Fruit fly (Drosophila melanogaster) whole organism, prepupa: ENCODE results near the gene tara.

Experiments
- Blimp-1 ChIP-seq: fragments of 200-800 bp; sonication (Bioruptor generic); optimal IDR thresholded peaks from 3 replicates; lab custom pipeline; 2017; ENCODE audit warnings: missing biosample characterization, missing genetic modification characterization, mild to moderate bottlenecking, moderate library complexity, missing genetic modification reagents
- CG10631 ChIP-seq: fragments of 200-800 bp; sonication (Bioruptor generic); optimal IDR thresholded peaks from 2 replicates; lab custom pipeline; 2016; ENCODE audit warnings: missing biosample characterization, missing genetic modification characterization
- CG10669 ChIP-seq: fragments of 200-800 bp; sonication (Bioruptor generic); optimal IDR thresholded peaks from 3 replicates; lab custom pipeline; 2018; ENCODE audit warnings: missing biosample characterization, mild to moderate bottlenecking, missing genetic modification characterization, moderate library complexity
- CG11294 ChIP-seq: fragments of 200-800 bp; sonication (Bioruptor generic); IDR thresholded peaks from 2 replicates; pipeline ENCODE4 v1.3.6; 2022; ENCODE audit warnings: missing biosample characterization, missing genetic modification characterization
- CG11762 ChIP-seq: fragments of 200-800 bp; sonication (Bioruptor generic); optimal IDR thresholded peaks from 3 replicates; lab custom pipeline; 2016; ENCODE audit warnings: missing biosample characterization, missing genetic modification characterization; ENCODE audit not compliant: insufficient read depth
- CG15336 ChIP-seq: fragments of 200-800 bp; sonication (Bioruptor generic); IDR thresholded peaks from 2 replicates; pipeline ENCODE4 v1.3.6; 2022; ENCODE audit warnings: missing biosample characterization, missing genetic modification characterization
- CG1621 ChIP-seq: fragments of 200-800 bp; sonication (Bioruptor generic); optimal IDR thresholded peaks from 3 replicates; lab custom pipeline; 2018; ENCODE audit warnings: missing biosample characterization, mild to moderate bottlenecking, missing genetic modification characterization
- CG16779 ChIP-seq: fragments of 200-800 bp; sonication (Bioruptor generic); optimal IDR thresholded peaks from 3 replicates; lab custom pipeline; 2017; ENCODE audit warnings: missing biosample characterization, mild to moderate bottlenecking, missing genetic modification characterization
- CG3032 ChIP-seq: fragments of 200-800 bp; optimal IDR thresholded peaks from 2 replicates; lab custom pipeline; 2019; ENCODE audit warnings: missing biosample characterization, mild to moderate bottlenecking, missing genetic modification characterization, moderate library complexity
- CG31627 ChIP-seq: fragments of 200-800 bp; sonication (Bioruptor generic); optimal IDR thresholded peaks from 3 replicates; lab custom pipeline; 2016; ENCODE audit warnings: missing biosample characterization, missing genetic modification characterization
- CG32006 ChIP-seq: fragments of 200-800 bp; sonication (Bioruptor generic); optimal IDR thresholded peaks from 3 replicates; lab custom pipeline; 2017; ENCODE audit warnings: missing biosample characterization, mild to moderate bottlenecking, missing genetic modification characterization
- CG34406 ChIP-seq: fragments of 200-800 bp; sonication (Bioruptor generic); optimal IDR thresholded peaks from 3 replicates; lab custom pipeline; 2016; ENCODE audit warnings: missing biosample characterization, missing genetic modification characterization
- CG3919 ChIP-seq: fragments of 200-800 bp; sonication (Bioruptor generic); optimal IDR thresholded peaks from 3 replicates; lab custom pipeline; 2016; ENCODE audit warnings: missing biosample characterization, missing genetic modification characterization
- CG6163 ChIP-seq: fragments of 200-800 bp; sonication (Bioruptor generic); IDR thresholded peaks from 3 replicates; pipeline ENCODE4 v1.3.6; 2022; ENCODE audit warnings: missing biosample characterization, missing genetic modification characterization
- CG6276 ChIP-seq: fragments of 200-800 bp; sonication (Bioruptor generic); optimal IDR thresholded peaks from 2 replicates; lab custom pipeline; 2017; ENCODE audit warnings: missing biosample characterization, mild to moderate bottlenecking, missing genetic modification characterization
- CG6792 ChIP-seq: fragments of 200-800 bp; sonication (Bioruptor generic); optimal IDR thresholded peaks from 3 replicates; lab custom pipeline; 2016; ENCODE audit warnings: missing biosample characterization, missing genetic modification characterization
- CG6808 ChIP-seq: fragments of 200-800 bp; sonication (Bioruptor generic); optimal IDR thresholded peaks from 3 replicates; lab custom pipeline; 2017; ENCODE audit warnings: missing biosample characterization, missing genetic modification characterization, mild to moderate bottlenecking, moderate library complexity, missing genetic modification reagents
- CG6854 ChIP-seq: fragments of 200-800 bp; sonication (Bioruptor generic); optimal IDR thresholded peaks from 2 replicates; lab custom pipeline; 2017; ENCODE audit warnings: missing biosample characterization, mild to moderate bottlenecking, missing genetic modification characterization
- CG7368 ChIP-seq: fragments of 200-800 bp; sonication (Bioruptor generic); optimal IDR thresholded peaks from 3 replicates; lab custom pipeline; 2016; ENCODE audit warnings: missing biosample characterization, missing genetic modification characterization
- CG8119 ChIP-seq: fragments of 200-800 bp; sonication (Bioruptor generic); IDR thresholded peaks from 3 replicates; pipeline ENCODE4 v1.3.6; 2022; ENCODE audit warnings: missing biosample characterization, missing genetic modification characterization
- CG8319 ChIP-seq: fragments of 200-800 bp; sonication (Bioruptor generic); optimal IDR thresholded peaks from 3 replicates; lab custom pipeline; 2016; ENCODE audit warnings: missing biosample characterization, missing genetic modification characterization
- CG8632 ChIP-seq: fragments of 200-800 bp; sonication (Bioruptor generic); optimal IDR thresholded peaks from 3 replicates; lab custom pipeline; 2016; ENCODE audit warnings: missing biosample characterization, missing genetic modification characterization
- CG9139 ChIP-seq: fragments of 200-800 bp; sonication (Bioruptor generic); optimal IDR thresholded peaks from 3 replicates; lab custom pipeline; 2017; ENCODE audit warnings: missing biosample characterization, mild to moderate bottlenecking, missing genetic modification characterization
- Eip75B ChIP-seq: fragments of 200-800 bp; sonication (Bioruptor generic); optimal IDR thresholded peaks from 3 replicates; lab custom pipeline; 2016; ENCODE audit warnings: missing biosample characterization, missing genetic modification characterization
- Eip78C ChIP-seq: fragments of 200-800 bp; sonication (Bioruptor generic); peaks from one replicate; lab custom pipeline; 2016; ENCODE audit warnings: missing biosample characterization, missing genetic modification characterization
- Eip93F ChIP-seq: fragments of 200-800 bp; sonication (Bioruptor generic); optimal IDR thresholded peaks from 2 replicates; lab custom pipeline; 2016; ENCODE audit warnings: missing biosample characterization, mild to moderate bottlenecking, missing genetic modification characterization
- Ets21C ChIP-seq: fragments of 200-800 bp; sonication (Bioruptor generic); optimal IDR thresholded peaks from 3 replicates; lab custom pipeline; 2016; ENCODE audit warnings: missing biosample characterization, missing genetic modification characterization
- Gug ChIP-seq: fragments of 200-800 bp; sonication (Bioruptor generic); IDR thresholded peaks from 2 replicates; pipeline ENCODE4 v1.3.6; 2022; ENCODE audit warnings: missing biosample characterization, missing genetic modification characterization
- Hr38 ChIP-seq: sonication (Bioruptor generic); optimal IDR thresholded peaks from 2 replicates; lab custom pipeline; 2016; ENCODE audit warnings: missing biosample characterization, missing genetic modification characterization
- Hr4 ChIP-seq: fragments of 200-800 bp; sonication (Bioruptor generic); optimal IDR thresholded peaks from 3 replicates; lab custom pipeline; 2016; ENCODE audit warnings: missing biosample characterization, missing genetic modification characterization
- Met ChIP-seq: fragments of 200-800 bp; sonication (Bioruptor generic); optimal IDR thresholded peaks from 3 replicates; lab custom pipeline; 2016; ENCODE audit warnings: missing biosample characterization, missing genetic modification characterization
- OdsH ChIP-seq: fragments of 200-800 bp; sonication (Bioruptor generic); optimal IDR thresholded peaks from 3 replicates; lab custom pipeline; 2016; ENCODE audit warnings: missing biosample characterization, missing genetic modification characterization
- Smox ChIP-seq: fragments of 200-800 bp; sonication (Bioruptor generic); optimal IDR thresholded peaks from 3 replicates; lab custom pipeline; 2016; ENCODE audit warnings: missing biosample characterization, missing genetic modification characterization
- Sox102F ChIP-seq: fragments of 200-800 bp; sonication (Bioruptor generic); optimal IDR thresholded peaks from 2 replicates; lab custom pipeline; 2016; ENCODE audit warnings: missing biosample characterization, mild to moderate bottlenecking, missing genetic modification characterization
- acj6 ChIP-seq: fragments of 200-800 bp; sonication (Bioruptor generic); optimal IDR thresholded peaks from 3 replicates; lab custom pipeline; 2016; ENCODE audit warnings: missing biosample characterization, missing genetic modification characterization
- cyc ChIP-seq: fragments of 200-800 bp; sonication (Bioruptor generic); optimal IDR thresholded peaks from 3 replicates; lab custom pipeline; 2016; ENCODE audit warnings: missing biosample characterization, missing genetic modification characterization
- dac ChIP-seq: fragments of 200-800 bp; sonication (Bioruptor generic); optimal IDR thresholded peaks from 2 replicates; lab custom pipeline; 2017; ENCODE audit warnings: missing biosample characterization, mild to moderate bottlenecking, missing genetic modification characterization
- dsx ChIP-seq: fragments of 200-800 bp; optimal IDR thresholded peaks from 3 replicates; lab custom pipeline; 2019; ENCODE audit warnings: missing biosample characterization, mild to moderate bottlenecking, missing genetic modification characterization, moderate library complexity; ENCODE audit not compliant: poor library complexity, severe bottlenecking
- eg ChIP-seq: fragments of 200-800 bp; sonication (Bioruptor generic); IDR thresholded peaks from 3 replicates; pipeline ENCODE4 v1.3.6; 2022; ENCODE audit warnings: missing biosample characterization, missing genetic modification characterization
- esn ChIP-seq: fragments of 200-800 bp; sonication (Bioruptor generic); optimal IDR thresholded peaks from 2 replicates; lab custom pipeline; 2016; ENCODE audit warnings: missing biosample characterization, mild to moderate bottlenecking, missing genetic modification characterization, moderate library complexity
- fd59A ChIP-seq: fragments of 200-800 bp; sonication (Bioruptor generic); optimal IDR thresholded peaks from 2 replicates; lab custom pipeline; 2017; ENCODE audit warnings: missing biosample characterization, mild to moderate bottlenecking, missing genetic modification characterization, missing genetic modification reagents
- fd85E ChIP-seq: fragments of 200-800 bp; sonication (Bioruptor generic); optimal IDR thresholded peaks from 3 replicates; lab custom pipeline; 2016; ENCODE audit warnings: missing biosample characterization, missing genetic modification characterization
- fkh ChIP-seq: fragments of 200-800 bp; sonication (Bioruptor generic); optimal IDR thresholded peaks from 3 replicates; lab custom pipeline; 2017; ENCODE audit warnings: missing biosample characterization, mild to moderate bottlenecking, missing genetic modification characterization, moderate library complexity
- lz ChIP-seq: fragments of 200-800 bp; sonication (Bioruptor generic); optimal IDR thresholded peaks from 3 replicates; lab custom pipeline; 2016; ENCODE audit warnings: missing biosample characterization, missing genetic modification characterization
- net ChIP-seq: fragments of 200-800 bp; sonication (Bioruptor generic); optimal IDR thresholded peaks from 3 replicates; lab custom pipeline; 2016; ENCODE audit warnings: missing biosample characterization, missing genetic modification characterization
- pdm3 ChIP-seq: fragments of 200-800 bp; sonication (Bioruptor generic); optimal IDR thresholded peaks from 3 replicates; lab custom pipeline; 2016; ENCODE audit warnings: missing biosample characterization, missing genetic modification characterization
- salr ChIP-seq, 2 experiments: fragments of 200-800 bp; sonication (Bioruptor generic); optimal IDR thresholded peaks; 3 replicates each; lab custom pipeline; 2016 to 2018; ENCODE audit warnings: missing biosample characterization in 2 of 2, missing genetic modification characterization in 2 of 2, mild to moderate bottlenecking in 1 of 2
- spab ChIP-seq: fragments of 200-800 bp; sonication (Bioruptor generic); optimal IDR thresholded peaks from 2 replicates; lab custom pipeline; 2017; ENCODE audit warnings: missing biosample characterization, mild to moderate bottlenecking, missing genetic modification characterization, missing genetic modification reagents
- ss ChIP-seq, 2 experiments: fragments of 200-800 bp; sonication (Bioruptor generic); optimal IDR thresholded peaks; 2 replicates in 1 of 2; 3 replicates in 1 of 2; lab custom pipeline; 2017 to 2018; ENCODE audit warnings: mild to moderate bottlenecking in 2 of 2, missing biosample characterization in 2 of 2, missing genetic modification characterization in 2 of 2, moderate library complexity in 1 of 2
- svp ChIP-seq: fragments of 200-800 bp; sonication (Bioruptor generic); peaks from one replicate; lab custom pipeline; 2016; ENCODE audit warnings: missing biosample characterization, missing genetic modification characterization
- topi ChIP-seq: fragments of 200-800 bp; sonication (Bioruptor generic); optimal IDR thresholded peaks from 3 replicates; lab custom pipeline; 2016; ENCODE audit warnings: missing biosample characterization, missing genetic modification characterization

The tara gene

DNA sequence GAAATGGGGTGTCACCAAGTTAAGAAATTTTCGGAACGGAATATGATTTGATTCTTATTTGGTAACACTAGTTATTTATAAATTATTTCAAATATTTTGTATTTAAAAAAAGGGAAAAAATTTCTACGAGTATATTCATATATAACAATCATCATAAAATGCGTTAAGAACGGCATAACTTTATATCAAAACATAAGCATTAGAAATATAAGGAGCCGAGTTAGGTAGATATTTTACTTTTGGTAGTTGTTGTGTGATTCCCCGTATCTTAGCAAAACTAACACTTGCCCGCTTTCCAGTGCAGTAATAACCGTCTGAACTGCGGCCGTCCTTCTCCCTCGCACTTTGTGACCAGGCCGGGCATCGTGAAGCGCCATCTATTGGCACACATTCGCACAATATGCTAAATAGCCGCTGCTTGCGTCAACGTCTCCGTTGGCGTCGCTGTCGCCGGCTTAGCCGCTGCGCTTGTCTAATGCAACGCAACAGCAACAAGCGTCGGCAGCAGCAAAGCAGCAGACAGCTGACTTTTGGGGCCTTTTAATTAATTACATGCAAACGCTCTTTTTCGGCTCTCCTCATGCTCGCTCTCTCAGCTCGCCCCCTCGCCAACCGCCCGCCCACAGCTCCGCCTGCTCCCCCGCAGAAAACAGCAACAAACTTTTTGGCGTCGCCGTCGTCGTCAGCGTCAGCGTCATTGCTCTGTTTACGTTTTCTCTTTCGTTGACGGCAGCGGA, 19.0 kb downstream of the tara start:
- TF ChIP-seq CG6854 (GFP tag; lab: Kevin White, UChicago) (peak; percentile 33), CG8319 (GFP tag; lab: Kevin White, UChicago) (no peak), Smox (GFP tag; lab: Kevin White, UChicago) (no peak), esn (GFP tag; lab: Kevin White, UChicago) (no peak), dac (GFP tag; lab: Kevin White, UChicago) (peak; percentile 19), Blimp-1 (GFP tag; lab: Kevin White, UChicago) (peak; percentile 13), CG3032 (peak; percentile 18), CG32006 (GFP tag; lab: Kevin White, UChicago) (peak; percentile 64), Eip75B (GFP tag; lab: Kevin White, UChicago) (no peak), cyc (peak; percentile 1), CG10631 (GFP tag; lab: Kevin White, UChicago) (peak; percentile 8), OdsH (GFP tag; lab: Kevin White, UChicago) (peak; percentile 41), lz (no peak), CG6276 (GFP tag; lab: Kevin White, UChicago) (peak; percentile 42), CG1621 (tag; lab: Kevin White, UChicago) (no peak), ss (GFP tag; optimal IDR thresholded peaks at IDR 0.05; lab: Kevin White, UChicago) (no peak), net (GFP tag; lab: Kevin White, UChicago) (peak; percentile 22), CG11294 (no peak), Hr38 (GFP tag; lab: Kevin White, UChicago) (no peak), CG31627 (no peak), Hr4 (GFP tag; lab: Kevin White, UChicago) (peak; percentile 23), CG15336 (0 out of 2 replicates have a peak, but pooled peaks have one; percentile 49), Eip93F (GFP tag; lab: Kevin White, UChicago) (no peak), pdm3 (GFP tag; lab: Kevin White, UChicago) (peak; percentile 3), CG34406 (GFP tag; lab: Kevin White, UChicago) (no peak), CG6808 (GFP tag; lab: Kevin White, UChicago) (peak; percentile 18), topi (GFP tag; lab: Kevin White, UChicago) (no peak), CG9139 (no peak), fd59A (GFP tag; lab: Kevin White, UChicago) (no peak), Met (peak; percentile 20), Sox102F (no peak), svp (peak; percentile 55), CG7368 (GFP tag; lab: Kevin White, UChicago) (no peak), eg (0 out of 3 replicates have a peak, but pooled peaks have one; percentile 16), salr (GFP tag; optimal IDR thresholded peaks at IDR 0.05; lab: Kevin White, UChicago) (peak in 1 of 2 experiments; percentile 36), acj6 (GFP tag; lab: Kevin White, UChicago) (peak; percentile 29), CG8119 (GFP tag; lab: Robert Waterston, UW) (peak; percentile 36; the same call in 2 of the 3 replicates), dsx (no peak), CG10669 (no peak), Gug (GFP tag; lab: Robert Waterston, UW) (no peak), CG8632 (GFP tag; lab: Kevin White, UChicago) (no peak), CG16779 (tag; lab: Kevin White, UChicago) (no peak), CG6792 (no peak), CG11762 (no peak), fkh (GFP tag; lab: Kevin White, UChicago) (peak; percentile 36), spab (GFP tag; lab: Kevin White, UChicago) (no peak), CG3919 (GFP tag; lab: Kevin White, UChicago) (peak; percentile 18), Ets21C (GFP tag; lab: Kevin White, UChicago) (no peak), Eip78C (GFP tag; lab: Kevin White, UChicago) (peak; percentile 86), fd85E (GFP tag; lab: Kevin White, UChicago) (no peak), CG6163 (GFP tag; lab: Robert Waterston, UW) (peak; percentile 42; the same call in 1 of the 3 replicates)
